Fruit fly (Drosophila melanogaster) whole organism, embryonic: ENCODE data around the gene CG5913.

Experiments
- Ada2b ChIP-seq: fragments of 200-800 bp; sonication (Bioruptor generic); IDR thresholded peaks from 2 replicates; pipeline ENCODE4 v1.3.6; 2022; ENCODE audit warnings: missing biosample characterization, missing genetic modification characterization
- B-H2 ChIP-seq: fragments of 200-800 bp; sonication (Bioruptor generic); optimal IDR thresholded peaks from 2 replicates; lab custom pipeline; 2018; ENCODE audit warnings: missing biosample characterization, mild to moderate bottlenecking, missing genetic modification characterization
- Bgb ChIP-seq: fragments of 200-800 bp; sonication (Bioruptor generic); IDR thresholded peaks from 2 replicates; pipeline ENCODE4 v1.3.6; 2022; ENCODE audit warnings: missing biosample characterization, missing genetic modification characterization; ENCODE audit not compliant: partially characterized antibody
- CG10147 ChIP-seq: fragments of 200-800 bp; sonication (Bioruptor generic); optimal IDR thresholded peaks from 2 replicates; lab custom pipeline; 2019; ENCODE audit warnings: missing biosample characterization, mild to moderate bottlenecking, missing genetic modification characterization, moderate library complexity
- CG10321 ChIP-seq: fragments of 200-800 bp; sonication (Bioruptor generic); IDR thresholded peaks from 2 replicates; pipeline ENCODE4 v1.3.6; 2022; ENCODE audit warnings: missing biosample characterization, missing genetic modification characterization
- CG10366 ChIP-seq: fragments of 200-800 bp; sonication (Bioruptor generic); IDR thresholded peaks from 2 replicates; pipeline ENCODE4 v1.3.6; 2022; ENCODE audit warnings: missing biosample characterization, missing genetic modification characterization
- CG11398 ChIP-seq: fragments of 200-800 bp; sonication (Bioruptor generic); optimal IDR thresholded peaks from 2 replicates; lab custom pipeline; 2016; ENCODE audit warnings: missing biosample characterization, missing genetic modification characterization
- CG1603 ChIP-seq: fragments of 200-800 bp; sonication (Bioruptor generic); optimal IDR thresholded peaks from 2 replicates; lab custom pipeline; 2019; ENCODE audit warnings: missing biosample characterization, mild to moderate bottlenecking, missing genetic modification characterization, moderate library complexity
- CG16779 ChIP-seq: fragments of 200-800 bp; sonication (Bioruptor generic); IDR thresholded peaks from 2 replicates; pipeline ENCODE4 v1.3.6; 2022; ENCODE audit warnings: missing biosample characterization, missing genetic modification characterization
- CG3847 ChIP-seq: fragments of 200-800 bp; sonication (Bioruptor generic); IDR thresholded peaks from 2 replicates; pipeline ENCODE4 v1.3.6; 2022; ENCODE audit warnings: missing biosample characterization, missing genetic modification characterization
- CG43689 ChIP-seq: fragments of 200-800 bp; sonication (Bioruptor generic); IDR thresholded peaks from 2 replicates; pipeline ENCODE4 v1.3.6; 2022; ENCODE audit warnings: missing biosample characterization, missing genetic modification characterization
- CG6272 ChIP-seq: fragments of 200-800 bp; sonication (Bioruptor generic); IDR thresholded peaks from 2 replicates; pipeline ENCODE4 v1.3.6; 2022; ENCODE audit warnings: missing biosample characterization, missing genetic modification characterization
- CG6791 ChIP-seq: fragments of 200-800 bp; sonication (Bioruptor generic); IDR thresholded peaks from 3 replicates; pipeline ENCODE4 v1.3.6; 2022; ENCODE audit warnings: missing biosample characterization, missing genetic modification characterization; ENCODE audit not compliant: partially characterized antibody
- CG7271 ChIP-seq: fragments of 200-800 bp; sonication (Bioruptor generic); optimal IDR thresholded peaks from 2 replicates; lab custom pipeline; 2018; ENCODE audit warnings: missing biosample characterization, mild to moderate bottlenecking, missing genetic modification characterization, moderate library complexity
- CG8281 ChIP-seq: fragments of 200-800 bp; sonication (Bioruptor generic); optimal IDR thresholded peaks from 2 replicates; lab custom pipeline; 2018; ENCODE audit warnings: missing biosample characterization, mild to moderate bottlenecking, missing genetic modification characterization, moderate library complexity
- CG9876 ChIP-seq: fragments of 200-800 bp; sonication (Bioruptor generic); optimal IDR thresholded peaks from 2 replicates; lab custom pipeline; 2016; ENCODE audit warnings: missing biosample characterization, missing genetic modification characterization
- Fer3 ChIP-seq: fragments of 200-800 bp; sonication (Bioruptor generic); optimal IDR thresholded peaks from 2 replicates; lab custom pipeline; 2018; ENCODE audit warnings: missing biosample characterization, mild to moderate bottlenecking, missing genetic modification characterization, moderate library complexity
- HmgZ ChIP-seq: fragments of 200-800 bp; sonication (Bioruptor generic); optimal IDR thresholded peaks from 2 replicates; lab custom pipeline; 2018; ENCODE audit warnings: missing biosample characterization, mild to moderate bottlenecking, missing genetic modification characterization
- Hmx ChIP-seq: fragments of 200-800 bp; sonication (Bioruptor generic); optimal IDR thresholded peaks from 2 replicates; lab custom pipeline; 2016; ENCODE audit warnings: missing biosample characterization, missing genetic modification characterization
- Hr3 ChIP-seq: fragments of 200-800 bp; sonication (Bioruptor generic); optimal IDR thresholded peaks from 3 replicates; lab custom pipeline; 2016; ENCODE audit warnings: missing biosample characterization, missing genetic modification characterization
- Hsf ChIP-seq: fragments of 200-800 bp; sonication (Bioruptor generic); optimal IDR thresholded peaks from 3 replicates; lab custom pipeline; 2016; ENCODE audit warnings: missing biosample characterization, missing genetic modification characterization
- Lpt ChIP-seq: fragments of >200 bp; optimal IDR thresholded peaks from 2 replicates; lab custom pipeline; 2018; ENCODE audit warnings: missing biosample characterization, missing genetic modification characterization
- MTF-1 ChIP-seq: fragments of 200-800 bp; sonication (Bioruptor generic); optimal IDR thresholded peaks from 2 replicates; lab custom pipeline; 2018; ENCODE audit warnings: missing biosample characterization, mild to moderate bottlenecking, missing genetic modification characterization, borderline replicate concordance
- Neu2 ChIP-seq: fragments of 200-800 bp; sonication (Bioruptor generic); optimal IDR thresholded peaks from 3 replicates; lab custom pipeline; 2016; ENCODE audit warnings: missing biosample characterization, missing genetic modification characterization, borderline replicate concordance
- Nf-YA ChIP-seq: fragments of 200-800 bp; sonication (Bioruptor generic); IDR thresholded peaks from 2 replicates; pipeline ENCODE4 v1.3.6; 2022; ENCODE audit warnings: missing biosample characterization, missing genetic modification characterization
- NfI ChIP-seq: fragments of 200-800 bp; sonication (Bioruptor generic); optimal IDR thresholded peaks from 3 replicates; lab custom pipeline; 2018; ENCODE audit warnings: missing biosample characterization, mild to moderate bottlenecking, missing genetic modification characterization, moderate library complexity
- Oaz ChIP-seq: fragments of 200-800 bp; sonication (Bioruptor generic); IDR thresholded peaks from 2 replicates; pipeline ENCODE4 v1.3.6; 2022; ENCODE audit warnings: missing biosample characterization, missing genetic modification characterization
- Stat92E ChIP-seq, 3 experiments: fragments of >200 bp in 2 of 3; fragments of 200-800 bp in 1 of 3; sonication (Bioruptor generic) in 1 of 3; optimal IDR thresholded peaks; 2 replicates each; lab custom pipeline; 2017 to 2019; ENCODE audit warnings: missing biosample characterization in 3 of 3, missing genetic modification characterization in 3 of 3, mild to moderate bottlenecking in 1 of 3, moderate library complexity in 1 of 3
- corto ChIP-seq: fragments of 200-800 bp; sonication (Bioruptor generic); optimal IDR thresholded peaks from 2 replicates; lab custom pipeline; 2016; ENCODE audit warnings: missing biosample characterization, mild to moderate bottlenecking, missing genetic modification characterization, moderate library complexity
- hkb ChIP-seq, 2 experiments: fragments of 200-800 bp in 1 of 2; fragments of >200 bp in 1 of 2; sonication (Bioruptor generic) in 1 of 2; IDR thresholded peaks in 1 of 2; optimal IDR thresholded peaks in 1 of 2; 2 replicates each; pipeline versions ENCODE4 v1.3.6 to Lab custom; 2017 to 2022; ENCODE audit warnings: missing biosample characterization in 1 of 2, missing genetic modification characterization in 1 of 2
- hth ChIP-seq: fragments of >200 bp; optimal IDR thresholded peaks from 2 replicates; lab custom pipeline; 2017; ENCODE audit warnings: inconsistent platforms
- inv ChIP-seq: fragments of 200-800 bp; sonication (Bioruptor generic); IDR thresholded peaks from 2 replicates; pipeline ENCODE4 v1.3.6; 2022; ENCODE audit warnings: missing biosample characterization, missing genetic modification characterization; ENCODE audit not compliant: partially characterized antibody
- jing ChIP-seq: fragments of 200-800 bp; sonication (Bioruptor generic); optimal IDR thresholded peaks from 2 replicates; lab custom pipeline; 2018; ENCODE audit warnings: missing biosample characterization, mild to moderate bottlenecking, missing genetic modification characterization
- kni ChIP-seq: fragments of 200-800 bp; sonication (Bioruptor generic); optimal IDR thresholded peaks from 3 replicates; lab custom pipeline; 2017; ENCODE audit warnings: mild to moderate bottlenecking, missing biosample characterization, missing genetic modification reagents, missing genetic modification characterization
- lbe ChIP-seq: fragments of 200-800 bp; sonication (Bioruptor generic); optimal IDR thresholded peaks from 2 replicates; lab custom pipeline; 2016; ENCODE audit warnings: missing biosample characterization, mild to moderate bottlenecking, missing genetic modification characterization
- lov ChIP-seq, 2 experiments: fragments of 200-800 bp in 1 of 2; fragments of >200 bp in 1 of 2; sonication (Bioruptor generic) in 1 of 2; IDR thresholded peaks in 1 of 2; optimal IDR thresholded peaks in 1 of 2; 2 replicates in 1 of 2; 3 replicates in 1 of 2; pipeline versions ENCODE4 v1.3.6 to Lab custom; 2017 to 2022; ENCODE audit warnings: missing biosample characterization in 1 of 2, missing genetic modification characterization in 1 of 2
- mld ChIP-seq: fragments of 200-800 bp; sonication (Bioruptor generic); IDR thresholded peaks from 3 replicates; pipeline ENCODE4 v1.3.6; 2022; ENCODE audit warnings: missing biosample characterization, missing genetic modification characterization; ENCODE audit not compliant: partially characterized antibody
- odd ChIP-seq: fragments of 200-800 bp; sonication (Bioruptor generic); optimal IDR thresholded peaks from 2 replicates; lab custom pipeline; 2017; ENCODE audit warnings: missing biosample characterization, mild to moderate bottlenecking, missing genetic modification characterization
- peb ChIP-seq: fragments of 200-800 bp; sonication (Bioruptor generic); IDR thresholded peaks from 2 replicates; pipeline ENCODE4 v1.3.6; 2022; ENCODE audit warnings: missing biosample characterization, missing genetic modification characterization
- psq ChIP-seq: fragments of 200-800 bp; sonication (Bioruptor generic); optimal IDR thresholded peaks from 2 replicates; lab custom pipeline; 2017; ENCODE audit warnings: missing biosample characterization, missing genetic modification characterization
- row ChIP-seq: fragments of 200-800 bp; sonication (Bioruptor generic); IDR thresholded peaks from 3 replicates; pipeline ENCODE4 v1.3.6; 2022; ENCODE audit warnings: missing biosample characterization, missing genetic modification characterization
- run ChIP-seq: fragments of 200-800 bp; sonication (Bioruptor generic); optimal IDR thresholded peaks from 3 replicates; lab custom pipeline; 2018; ENCODE audit warnings: missing biosample characterization, mild to moderate bottlenecking, missing genetic modification characterization
- sc ChIP-seq, 3 experiments: fragments of >200 bp in 2 of 3; fragments of 200-800 bp in 1 of 3; sonication (Bioruptor generic) in 1 of 3; optimal IDR thresholded peaks; 2 replicates in 2 of 3; 3 replicates in 1 of 3; lab custom pipeline; 2017; ENCODE audit warnings: mild to moderate bottlenecking in 1 of 3, missing biosample characterization in 1 of 3, missing genetic modification characterization in 1 of 3, missing genetic modification reagents in 1 of 3
- sim ChIP-seq: fragments of 200-800 bp; sonication (Bioruptor generic); IDR thresholded peaks from 2 replicates; pipeline ENCODE4 v1.3.6; 2022; ENCODE audit warnings: missing biosample characterization, missing genetic modification characterization
- so ChIP-seq: fragments of 200-800 bp; sonication (Bioruptor generic); IDR thresholded peaks from 3 replicates; pipeline ENCODE4 v1.3.6; 2022; ENCODE audit warnings: missing biosample characterization, missing genetic modification characterization
- sqz ChIP-seq: fragments of 200-800 bp; sonication (Bioruptor generic); optimal IDR thresholded peaks from 3 replicates; lab custom pipeline; 2018; ENCODE audit warnings: missing biosample characterization, mild to moderate bottlenecking, missing genetic modification characterization
- vvl ChIP-seq: fragments of 200-800 bp; sonication (Bioruptor generic); IDR thresholded peaks from 2 replicates; pipeline ENCODE4 v1.3.6; 2022; ENCODE audit warnings: missing biosample characterization, missing genetic modification characterization

The CG5913 gene

dm6 chr3R:25888307-25889075 is 4.8 kb upstream of the CG5913 start, which contains the start of gene Lnk (continued):
- no peak for TF ChIP-seq Lpt (GFP tag; lab: Kevin White, UChicago)
- TF ChIP-seq run (tag; lab: Kevin White, UChicago), result no peak
- no peak for TF ChIP-seq CG8281 (tag; lab: Kevin White, UChicago)
- TF ChIP-seq odd (GFP tag; lab: Kevin White, UChicago), result peak; percentile 39
- no peak for TF ChIP-seq CG10321 (GFP tag; lab: Robert Waterston, UW)
- TF ChIP-seq sim (GFP tag; lab: Robert Waterston, UW), result no peak
- TF ChIP-seq CG3847, result peak; percentile 55
- TF ChIP-seq lbe (GFP tag; lab: Kevin White, UChicago), result no peak
- TF ChIP-seq Hr3 (GFP tag; lab: Kevin White, UChicago), result no peak
- TF ChIP-seq NfI (GFP tag; lab: Kevin White, UChicago), result peak; percentile 13
- 0 out of 3 replicates have a peak, but pooled peaks have one; percentile 7 for TF ChIP-seq row
- no peak for TF ChIP-seq CG9876 (GFP tag; lab: Kevin White, UChicago)
- TF ChIP-seq peb (GFP tag; lab: Robert Waterston, UW), result no peak
- no peak for TF ChIP-seq CG6272 (GFP tag; lab: Robert Waterston, UW)
- TF ChIP-seq MTF-1 (GFP tag; lab: Kevin White, UChicago), result no peak
- no peak for TF ChIP-seq CG10147 (GFP tag; lab: Kevin White, UChicago)
- TF ChIP-seq inv (GFP tag; lab: Robert Waterston, UW), result peak; percentile 83
- peak; percentile 92 for TF ChIP-seq CG6791
- TF ChIP-seq CG16779 (GFP tag; lab: Robert Waterston, UW), result no peak
- TF ChIP-seq lov (optimal IDR thresholded peaks at IDR 0.05; lab: Kevin White, UChicago), result no peak
- TF ChIP-seq lov (GFP tag; IDR thresholded peaks at IDR 0.05; lab: Robert Waterston, UW), result no peak
- peak; percentile 9 for TF ChIP-seq CG7271 (tag; lab: Kevin White, UChicago)
- TF ChIP-seq sc (optimal IDR thresholded peaks at IDR 0.05; lab: Kevin White, UChicago), result no peak
- TF ChIP-seq sc (GFP tag; optimal IDR thresholded peaks at IDR 0.05; lab: Kevin White, UChicago), result no peak
- peak; percentile 84 for TF ChIP-seq HmgZ
- TF ChIP-seq Ada2b (GFP tag; lab: Robert Waterston, UW), result no peak
- TF ChIP-seq hkb (optimal IDR thresholded peaks at IDR 0.05; lab: Kevin White, UChicago), result peak; percentile 52
- TF ChIP-seq hkb (GFP tag; IDR thresholded peaks at IDR 0.05; lab: Robert Waterston, UW), result no peak
- peak; percentile 83 for TF ChIP-seq CG1603
- TF ChIP-seq vvl (GFP tag; lab: Robert Waterston, UW), result no peak; the same call in 1 of the 2 replicates
- TF ChIP-seq B-H2 (GFP tag; lab: Kevin White, UChicago), result peak; percentile 47
- TF ChIP-seq Nf-YA (GFP tag; lab: Robert Waterston, UW), result no peak
- TF ChIP-seq Hmx (GFP tag; lab: Kevin White, UChicago), result no peak
- no peak for TF ChIP-seq CG43689 (GFP tag; lab: Robert Waterston, UW)
- no peak for TF ChIP-seq hth
- peak in 1 of 3 experiments; percentile 64 for TF ChIP-seq Stat92E (GFP tag; optimal IDR thresholded peaks at IDR 0.05; lab: Kevin White, UChicago)
- TF ChIP-seq Bgb (GFP tag; lab: Robert Waterston, UW), result peak; percentile 96
- no peak for TF ChIP-seq CG11398 (GFP tag; lab: Kevin White, UChicago)
- no peak for TF ChIP-seq CG10366 (GFP tag; lab: Robert Waterston, UW)
- peak; percentile 25 for TF ChIP-seq Fer3 (tag; lab: Kevin White, UChicago)
- peak; percentile 86; the same call in 2 of the 3 replicates for TF ChIP-seq mld (GFP tag; lab: Robert Waterston, UW)
- no peak for TF ChIP-seq Oaz (GFP tag; lab: Robert Waterston, UW)
- TF ChIP-seq corto (GFP tag; lab: Kevin White, UChicago), result no peak
- TF ChIP-seq sqz (GFP tag; lab: Kevin White, UChicago), result peak; percentile 14
- TF ChIP-seq kni (GFP tag; lab: Kevin White, UChicago), result peak; percentile 45
- no peak for TF ChIP-seq Neu2 (GFP tag; lab: Kevin White, UChicago)
- TF ChIP-seq Hsf, result no peak
- TF ChIP-seq psq (GFP tag; lab: Kevin White, UChicago), result no peak
- no peak for TF ChIP-seq jing
- TF ChIP-seq so (GFP tag; lab: Robert Waterston, UW), result no peak
